Worm (Caenorhabditis elegans) whole organism, mixed stage, embryonic: ENCODE measurements around the gene T06D4.6.
A peak's percentile ranks its signal among the peaks of the same experiment; 100 is the strongest.

Experiments
- M03D4.4 ChIP-seq: sonication (generic microtip); optimal IDR thresholded peaks from 2 replicates; lab custom pipeline; 2017; ENCODE audit warnings: mild to moderate bottlenecking, missing genetic modification characterization, missing compliant biosample characterization
- bed-3 ChIP-seq: fragments of 200-800 bp; sonication (Bioruptor generic); optimal IDR thresholded peaks from 3 replicates; lab custom pipeline; 2018; ENCODE audit warnings: mild to moderate bottlenecking, missing genetic modification characterization, moderate library complexity, missing compliant biosample characterization
- ceh-39 ChIP-seq: fragments of 150-350 bp; optimal IDR thresholded peaks from 2 replicates; lab custom pipeline; 2014; ENCODE audit warnings: missing biosample characterization, missing genetic modification characterization
- ceh-43 ChIP-seq: fragments of 200-800 bp; sonication (Bioruptor generic); optimal IDR thresholded peaks from 2 replicates; lab custom pipeline; 2018; ENCODE audit warnings: mild to moderate bottlenecking, missing genetic modification characterization, moderate library complexity, missing compliant biosample characterization
- ceh-83 ChIP-seq: fragments of 200-800 bp; sonication (Bioruptor generic); optimal IDR thresholded peaks from 2 replicates; lab custom pipeline; 2018; ENCODE audit warnings: mild to moderate bottlenecking, missing genetic modification characterization, missing compliant biosample characterization
- ces-1 ChIP-seq: fragments of 150-350 bp; optimal IDR thresholded peaks from 2 replicates; lab custom pipeline; 2014; ENCODE audit warnings: missing biosample characterization, missing genetic modification reagents, missing genetic modification characterization
- cnd-1 ChIP-seq: fragments of 200-800 bp; sonication (Bioruptor generic); optimal IDR thresholded peaks from 2 replicates; lab custom pipeline; 2018; ENCODE audit warnings: mild to moderate bottlenecking, missing genetic modification characterization, missing compliant biosample characterization
- drap-1 ChIP-seq: fragments of 200-800 bp; sonication (Bioruptor generic); optimal IDR thresholded peaks from 3 replicates; lab custom pipeline; 2018; ENCODE audit warnings: mild to moderate bottlenecking, missing genetic modification characterization, missing compliant biosample characterization
- elt-1 ChIP-seq: sonication (generic microtip); optimal IDR thresholded peaks from 2 replicates; lab custom pipeline; 2017; ENCODE audit warnings: missing genetic modification characterization, mild to moderate bottlenecking, missing compliant biosample characterization, antibody characterized with exemption, moderate library complexity, borderline replicate concordance; ENCODE audit not compliant: insufficient read depth
- elt-3 ChIP-seq: fragments of 150-350 bp; optimal IDR thresholded peaks from 2 replicates; lab custom pipeline; 2014; ENCODE audit warnings: missing biosample characterization, missing genetic modification characterization
- flh-1 ChIP-seq: fragments of 200-800 bp; sonication (Bioruptor generic); optimal IDR thresholded peaks from 2 replicates; lab custom pipeline; 2018; ENCODE audit warnings: mild to moderate bottlenecking, missing genetic modification characterization, moderate library complexity, missing compliant biosample characterization
- ham-2 ChIP-seq: fragments of 200-800 bp; sonication (Bioruptor generic); optimal IDR thresholded peaks from 2 replicates; lab custom pipeline; 2018; ENCODE audit warnings: mild to moderate bottlenecking, missing genetic modification characterization, missing compliant biosample characterization
- hlh-1 ChIP-seq: fragments of 150-350 bp; optimal IDR thresholded peaks from 2 replicates; lab custom pipeline; 2014; ENCODE audit warnings: missing biosample characterization, missing genetic modification reagents, missing genetic modification characterization
- lin-13 ChIP-seq: fragments of 150-350 bp; optimal IDR thresholded peaks from 2 replicates; lab custom pipeline; 2014; ENCODE audit warnings: missing biosample characterization, missing genetic modification characterization
- lin-32 ChIP-seq: fragments of 200-800 bp; sonication (Bioruptor generic); optimal IDR thresholded peaks from 2 replicates; lab custom pipeline; 2018; ENCODE audit warnings: mild to moderate bottlenecking, missing genetic modification characterization, missing compliant biosample characterization
- lsy-2 ChIP-seq: fragments of 150-350 bp; optimal IDR thresholded peaks from 2 replicates; lab custom pipeline; 2014; ENCODE audit warnings: missing biosample characterization, missing genetic modification characterization
- mab-5 ChIP-seq: fragments of 150-350 bp; optimal IDR thresholded peaks from 2 replicates; lab custom pipeline; 2014; ENCODE audit warnings: missing biosample characterization, missing genetic modification characterization
- mls-2 ChIP-seq: sonication (generic microtip); optimal IDR thresholded peaks from 2 replicates; lab custom pipeline; 2016; ENCODE audit warnings: mild to moderate bottlenecking, missing genetic modification characterization, moderate library complexity, missing compliant biosample characterization
- nhr-12 ChIP-seq: fragments of 150-350 bp; optimal IDR thresholded peaks from 2 replicates; lab custom pipeline; 2014; ENCODE audit warnings: missing biosample characterization, missing genetic modification characterization
- nhr-2 ChIP-seq: fragments of 150-350 bp; optimal IDR thresholded peaks from 2 replicates; lab custom pipeline; 2014; ENCODE audit warnings: missing biosample characterization, missing genetic modification characterization
- nhr-28 ChIP-seq: fragments of 150-350 bp; optimal IDR thresholded peaks from 2 replicates; lab custom pipeline; 2014; ENCODE audit warnings: missing biosample characterization, missing genetic modification characterization
- pha-4 ChIP-seq: fragments of 150-350 bp; optimal IDR thresholded peaks from 2 replicates; lab custom pipeline; 2018; ENCODE audit warnings: missing biosample characterization, missing genetic modification reagents, missing genetic modification characterization
- sem-2 ChIP-seq: fragments of 200-800 bp; sonication (Bioruptor generic); optimal IDR thresholded peaks from 2 replicates; lab custom pipeline; 2018; ENCODE audit warnings: mild to moderate bottlenecking, missing genetic modification characterization, missing compliant biosample characterization
- tbx-8 ChIP-seq: fragments of 200-800 bp; sonication (Bioruptor generic); optimal IDR thresholded peaks from 2 replicates; lab custom pipeline; 2018; ENCODE audit warnings: mild to moderate bottlenecking, missing genetic modification characterization, moderate library complexity, missing compliant biosample characterization
- unc-120 ChIP-seq: sonication (generic microtip); optimal IDR thresholded peaks from 2 replicates; lab custom pipeline; 2017; ENCODE audit warnings: missing genetic modification characterization, missing compliant biosample characterization; ENCODE audit not compliant: poor library complexity, severe bottlenecking
- unc-39 ChIP-seq: fragments of 150-350 bp; optimal IDR thresholded peaks from 2 replicates; lab custom pipeline; 2014; ENCODE audit warnings: missing biosample characterization, missing genetic modification characterization
- unc-62 ChIP-seq: fragments of 150-350 bp; optimal IDR thresholded peaks from 2 replicates; lab custom pipeline; 2014; ENCODE audit warnings: missing biosample characterization, missing genetic modification reagents, missing genetic modification characterization
- zip-8 ChIP-seq: fragments of 150-350 bp; optimal IDR thresholded peaks from 2 replicates; lab custom pipeline; 2014; ENCODE audit warnings: missing biosample characterization, missing genetic modification characterization
- ztf-11 ChIP-seq: fragments of 150-350 bp; optimal IDR thresholded peaks from 2 replicates; lab custom pipeline; 2014; ENCODE audit warnings: missing biosample characterization, missing genetic modification characterization

Gene T06D4.6

DNA sequence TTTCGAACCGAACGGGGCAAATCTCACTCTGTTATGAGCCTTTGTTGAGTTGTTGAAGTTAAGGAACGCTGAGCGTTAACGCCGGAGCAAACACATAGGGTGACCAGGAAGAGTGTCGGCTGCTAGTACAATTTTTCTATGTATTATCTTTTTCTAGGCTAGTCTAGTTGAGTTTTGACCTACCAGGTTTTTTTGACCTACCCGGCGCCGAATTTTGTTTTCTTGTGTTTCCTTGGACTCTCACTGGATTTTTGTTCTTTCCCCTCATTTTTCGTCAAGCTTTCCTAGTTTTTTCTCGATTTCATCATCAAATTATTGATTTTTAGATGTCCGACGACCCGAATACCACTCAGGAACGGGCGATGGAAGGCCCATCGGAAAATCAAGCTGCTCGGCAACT lies 5.9 kb downstream of the T06D4.6 start, which contains the start of gene T06D4.1:
Gene T06D4.1, plus strand, starts transcription at position 321 of the 400 bp plus-strand sequence.
- TF ChIP-seq unc-120 (no peak), unc-62 (GFP tag; lab: Kevin White, UChicago) (no peak), tbx-8 (GFP tag; lab: Kevin White, UChicago) (no peak), cnd-1 (tag; lab: Kevin White, UChicago) (no peak), ceh-43 (GFP tag; lab: Kevin White, UChicago) (no peak), flh-1 (GFP tag; lab: Kevin White, UChicago) (no peak), nhr-28 (tag; lab: Kevin White, UChicago) (no peak), pha-4 (tag; lab: Kevin White, UChicago) (no peak), elt-3 (tag; lab: Kevin White, UChicago) (no peak), ceh-83 (no peak), nhr-12 (tag; lab: Kevin White, UChicago) (no peak), zip-8 (no peak)
- TF ChIP-seq, all 35 proteins: peak for 0

DNA sequence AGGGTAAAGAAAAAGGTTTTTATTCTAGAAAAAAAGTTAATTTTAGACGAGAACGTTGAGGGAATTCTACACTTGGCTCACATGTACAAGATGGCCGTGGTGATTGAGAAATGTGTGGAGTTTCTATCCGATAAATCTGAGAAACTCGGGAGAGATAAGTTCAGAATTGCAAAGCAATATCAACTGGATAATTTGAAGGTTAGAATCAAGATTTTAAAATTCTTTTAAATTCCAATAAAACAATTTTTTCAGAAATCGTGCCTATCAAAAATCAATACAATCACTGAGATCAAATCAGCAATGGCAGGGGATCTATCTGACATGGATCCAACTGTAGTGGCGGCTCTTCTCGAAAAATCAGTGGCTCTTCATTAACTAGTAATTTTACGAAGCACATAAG lies 9.1 kb downstream of the T06D4.6 start, which contains the start of gene Y49F6C.2:
Gene Y49F6C.2, plus strand, starts transcription at position 301 of the 400 bp plus-strand sequence.
- no peak for TF ChIP-seq ceh-83
- TF ChIP-seq cnd-1 (tag; lab: Kevin White, UChicago), result no peak
- TF ChIP-seq flh-1 (GFP tag; lab: Kevin White, UChicago), result no peak
- TF ChIP-seq bed-3, result no peak
- TF ChIP-seq ceh-43 (GFP tag; lab: Kevin White, UChicago), result no peak
- TF ChIP-seq nhr-28 (tag; lab: Kevin White, UChicago), result no peak
- TF ChIP-seq ztf-11, result no peak
- TF ChIP-seq drap-1 (GFP tag; lab: Kevin White, UChicago), result no peak
- no peak for TF ChIP-seq elt-3 (tag; lab: Kevin White, UChicago)
- TF ChIP-seq pha-4 (tag; lab: Kevin White, UChicago), result no peak
- TF ChIP-seq nhr-12 (tag; lab: Kevin White, UChicago), result no peak
- no peak for TF ChIP-seq unc-62 (GFP tag; lab: Kevin White, UChicago)
- TF ChIP-seq elt-1 (tag; lab: Kevin White, UChicago), result no peak
- no peak for TF ChIP-seq mls-2 (tag; lab: Kevin White, UChicago)
- TF ChIP-seq lin-32 (GFP tag; lab: Kevin White, UChicago), result no peak
- no peak for TF ChIP-seq ces-1 (GFP tag; lab: Kevin White, UChicago)
- TF ChIP-seq nhr-2, result no peak

DNA sequence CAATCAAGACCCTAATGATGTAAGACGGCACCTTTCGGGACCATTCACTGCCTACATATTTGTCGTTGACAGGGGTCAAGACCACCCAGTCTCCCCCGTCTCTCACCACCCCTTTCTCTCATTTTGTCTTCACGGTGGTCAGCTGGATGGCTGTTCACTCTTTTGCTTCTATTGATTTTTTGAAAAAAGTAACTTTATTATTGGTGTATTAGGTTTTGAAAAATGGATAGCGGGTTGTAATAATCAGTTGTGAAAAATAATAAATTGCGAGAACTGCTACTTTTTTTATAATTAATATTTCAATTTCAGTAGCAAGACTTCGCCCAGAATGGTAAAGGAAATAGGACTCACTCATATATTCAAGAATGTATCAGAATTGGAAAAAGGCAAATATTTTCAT lies 10.6 kb downstream of the T06D4.6 start, which contains the start of gene bath-9:
Gene bath-9, plus strand, starts transcription at position 301 of the 400 bp plus-strand sequence.
- TF ChIP-seq lin-13 (tag; lab: Kevin White, UChicago) (no peak), ceh-43 (GFP tag; lab: Kevin White, UChicago) (no peak), nhr-2 (peak; percentile 8)

DNA sequence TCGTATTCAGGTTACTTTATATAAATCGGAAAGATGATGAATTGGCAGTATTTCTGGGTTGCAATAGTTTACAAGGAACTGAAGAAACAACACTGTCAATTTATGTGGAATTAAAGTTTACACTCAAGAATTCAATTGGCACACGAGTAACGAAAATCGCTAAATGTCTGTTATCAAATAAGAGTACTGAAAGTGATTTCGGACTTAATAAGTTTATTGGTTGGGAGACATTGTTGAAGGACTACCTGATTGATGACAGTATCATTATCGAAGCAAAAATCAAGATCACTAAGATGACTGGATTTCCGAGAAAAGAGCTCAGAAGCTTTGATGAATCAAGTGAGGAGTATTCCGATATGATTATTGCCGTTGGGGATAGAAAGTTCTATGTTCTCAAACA lies 12.1 kb downstream of the T06D4.6 start:
- TF ChIP-seq zip-8 (no peak), ztf-11 (no peak), M03D4.4 (tag; lab: Kevin White, UChicago) (no peak)
- TF ChIP-seq, all 35 proteins: peak for 0

DNA sequence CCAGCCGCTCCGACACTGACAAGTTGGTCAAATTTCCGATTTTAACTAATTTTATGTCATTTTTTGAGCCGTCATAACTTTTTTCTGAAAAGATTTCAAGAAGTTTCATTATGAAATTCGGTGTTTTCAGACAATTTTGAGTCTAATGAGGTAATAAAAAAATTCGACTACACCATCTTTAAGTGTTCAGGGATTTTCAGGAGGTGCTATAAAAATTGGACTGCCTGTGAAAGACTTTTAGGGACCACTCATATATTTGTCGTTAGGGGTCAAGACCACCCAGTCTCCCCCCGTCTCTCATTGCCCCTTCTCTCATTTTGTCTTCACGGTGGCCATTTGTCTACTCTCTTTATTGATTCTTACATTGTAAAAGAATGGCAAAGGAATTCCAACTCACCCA lies 12.6 kb downstream of the T06D4.6 start, which contains the start of gene bath-10:
Gene bath-10, plus strand, starts transcription at position 301 of the 400 bp plus-strand sequence.
- peak; percentile 22 for TF ChIP-seq nhr-2
- no peak for TF ChIP-seq bed-3
- TF ChIP-seq, all 35 proteins: peak for 1

DNA sequence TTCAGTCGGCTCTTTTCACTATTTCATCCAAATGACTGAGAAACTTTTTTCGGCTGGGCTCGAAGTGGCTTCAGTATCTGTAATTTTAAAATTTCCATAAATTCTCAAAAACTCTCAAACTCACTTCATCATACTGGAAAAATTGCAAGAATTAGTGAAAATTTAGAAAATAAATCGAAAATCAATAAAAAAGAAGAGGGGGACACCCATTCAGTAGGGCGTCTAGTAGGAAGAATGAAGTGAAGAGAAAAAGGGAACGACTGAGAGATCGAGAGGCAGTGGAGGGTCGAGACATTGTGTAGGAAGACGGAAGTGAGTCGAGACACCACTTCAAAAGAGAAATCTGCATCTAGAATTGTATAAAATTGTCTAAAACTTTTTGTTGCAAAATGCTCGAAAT lies 13.5 kb downstream of the T06D4.6 start:
- no peak for TF ChIP-seq nhr-12 (tag; lab: Kevin White, UChicago)
- TF ChIP-seq lin-13 (tag; lab: Kevin White, UChicago), result no peak
- peak; percentile 77 for TF ChIP-seq ces-1 (GFP tag; lab: Kevin White, UChicago)

DNA sequence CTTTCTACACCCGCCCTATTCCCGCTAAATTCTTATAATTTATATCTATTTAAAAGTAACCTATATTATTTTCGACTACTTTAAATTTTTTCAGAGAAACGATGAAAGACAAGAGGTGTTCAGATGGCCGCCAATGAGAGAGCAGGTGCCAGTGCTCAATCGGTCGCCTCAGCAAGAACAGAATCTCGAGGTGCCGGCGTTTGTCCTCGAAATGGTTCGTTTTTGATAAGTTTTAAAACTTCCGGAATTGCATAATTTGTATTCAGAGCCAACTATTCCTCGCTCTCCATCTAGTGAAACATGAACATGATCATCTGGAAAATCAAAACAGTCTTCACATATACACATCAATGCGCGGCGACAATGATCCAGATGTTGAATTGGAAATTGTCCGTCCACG lies 16.4 kb downstream of the T06D4.6 start, which contains the start of gene bath-23:
Gene bath-23, plus strand, starts transcription at position 301 of the 400 bp plus-strand sequence.
- no peak for TF ChIP-seq zip-8
- no peak for TF ChIP-seq lsy-2 (tag; lab: Kevin White, UChicago)
- no peak for TF ChIP-seq sem-2 (GFP tag; lab: Kevin White, UChicago)
- TF ChIP-seq mab-5 (tag; lab: Kevin White, UChicago), result no peak
- TF ChIP-seq hlh-1 (tag; lab: Kevin White, UChicago), result no peak
- no peak for TF ChIP-seq nhr-28 (tag; lab: Kevin White, UChicago)
- TF ChIP-seq tbx-8 (GFP tag; lab: Kevin White, UChicago), result no peak
- no peak for TF ChIP-seq ces-1 (GFP tag; lab: Kevin White, UChicago)
- no peak for TF ChIP-seq unc-39 (tag; lab: Kevin White, UChicago)
- TF ChIP-seq drap-1 (GFP tag; lab: Kevin White, UChicago), result no peak
- TF ChIP-seq flh-1 (GFP tag; lab: Kevin White, UChicago), result no peak
- no peak for TF ChIP-seq ceh-39 (tag; lab: Kevin White, UChicago)
- TF ChIP-seq elt-3 (tag; lab: Kevin White, UChicago), result no peak
- TF ChIP-seq lin-13 (tag; lab: Kevin White, UChicago), result no peak
- no peak for TF ChIP-seq unc-120
- no peak for TF ChIP-seq bed-3
- no peak for TF ChIP-seq ham-2 (GFP tag; lab: Kevin White, UChicago)
- TF ChIP-seq cnd-1 (tag; lab: Kevin White, UChicago), result no peak
